Worm (Caenorhabditis elegans): ENCODE data around the gene gpa-9.

The gpa-9 gene

ce11 chrV:12649213-12649612 lies at the start of gene gpa-9:
gpa-9 (minus strand) TSS chrV:12649313.
- TF ChIP-seq ceh-20 (GFP tag; IDR thresholded peaks at IDR 0.05), result no peak
- TF ChIP-seq nhr-77 (tag; optimal IDR thresholded peaks at IDR 0.05), result no peak
- no peak for TF ChIP-seq hlh-30 (tag; optimal IDR thresholded peaks at IDR 0.05; ENCODE audit: insufficient read depth)
- no peak for TF ChIP-seq sdz-12 (GFP tag; optimal IDR thresholded peaks at IDR 0.05)
- no peak for TF ChIP-seq T20F7.1 (GFP tag; optimal IDR thresholded peaks at IDR 0.05)
- TF ChIP-seq fos-1 (tag; optimal IDR thresholded peaks at IDR 0.05), result no peak
- no peak for TF ChIP-seq nhr-25 (tag; optimal IDR thresholded peaks at IDR 0.05; ENCODE audit: borderline replicate concordance, insufficient read depth)
- no peak for TF ChIP-seq daf-19 (GFP tag; conservative IDR thresholded peaks at IDR 0.05)
- no peak for TF ChIP-seq aha-1 (tag)
- TF ChIP-seq nhr-6 (tag; optimal IDR thresholded peaks at IDR 0.05), result no peak
- no peak for TF ChIP-seq egl-27 (tag; optimal IDR thresholded peaks at IDR 0.05)
- no peak for TF ChIP-seq lir-3 (tag; optimal IDR thresholded peaks at IDR 0.05)
- TF ChIP-seq unc-62 (GFP tag; optimal IDR thresholded peaks at IDR 0.05 in 1 of 2), result no peak
- TF ChIP-seq unc-62 (tag; optimal IDR thresholded peaks at IDR 0.05), result no peak
- TF ChIP-seq ces-1 (GFP tag; optimal IDR thresholded peaks at IDR 0.05), result no peak
- no peak for TF ChIP-seq nhr-11 (tag; optimal IDR thresholded peaks at IDR 0.05)
- TF ChIP-seq skn-1 (tag; optimal IDR thresholded peaks at IDR 0.05), result no peak

- TF ChIP-seq lin-39 (tag; optimal IDR thresholded peaks at IDR 0.05) (no peak), rbr-2 (tag; optimal IDR thresholded peaks at IDR 0.05) (peak; percentile 0), T26A8.4 (GFP tag; IDR thresholded peaks at IDR 0.05) (no peak), mdt-29 (GFP tag; IDR thresholded peaks at IDR 0.05) (no peak), nhr-6 (tag; optimal IDR thresholded peaks at IDR 0.05) (peak; percentile 30), T20F7.1 (GFP tag; optimal IDR thresholded peaks at IDR 0.05) (peak; percentile 38), lin-38 (GFP tag; IDR thresholded peaks at IDR 0.05) (peak; percentile 49), lsy-2 (tag; optimal IDR thresholded peaks at IDR 0.05) (peak in 1 of 2 experiments; percentile 47), nhr-11 (tag; optimal IDR thresholded peaks at IDR 0.05) (peak; percentile 52), daf-16 (GFP tag; optimal IDR thresholded peaks at IDR 0.05) (no peak), daf-16 (tag; optimal IDR thresholded peaks at IDR 0.05) (peak; percentile 39), hlh-30 (tag; optimal IDR thresholded peaks at IDR 0.05; ENCODE audit: insufficient read depth) (peak; percentile 74)
Observed at ce11 chrV:12697364-12697901, 48.3 kb upstream of the gpa-9 start, which contains the start of gene istr-1. istr-1 (plus strand) TSS chrV:12697858.

DNA sequence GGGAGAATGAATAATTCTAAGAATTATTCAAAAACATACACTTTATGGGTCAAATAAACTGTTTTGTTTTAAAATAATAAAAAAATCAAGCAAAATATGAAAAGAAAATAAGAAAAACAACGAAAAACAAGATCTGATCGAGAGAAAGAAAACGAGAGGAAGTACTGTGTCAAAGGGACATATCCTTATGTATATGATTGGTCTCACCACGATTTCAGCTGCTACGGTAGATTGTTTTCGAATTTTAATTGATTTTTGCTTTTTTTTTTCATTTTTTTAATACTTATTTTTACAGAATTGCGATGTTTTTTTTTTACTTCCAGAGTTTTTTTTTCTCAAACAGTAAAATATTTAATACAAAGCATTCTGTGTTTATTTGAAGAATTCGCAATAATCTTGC lies 47.7 kb upstream of the gpa-9 start:
- TF ChIP-seq ceh-32 (tag; optimal IDR thresholded peaks at IDR 0.05; ENCODE audit: poor library complexity) (no peak), dmd-8 (GFP tag; IDR thresholded peaks at IDR 0.05) (no peak), sdz-12 (GFP tag; optimal IDR thresholded peaks at IDR 0.05) (no peak), php-3 (GFP tag; IDR thresholded peaks at IDR 0.05) (no peak), jun-1 (tag; optimal IDR thresholded peaks at IDR 0.05) (no peak), nhr-11 (tag; optimal IDR thresholded peaks at IDR 0.05) (no peak), egl-27 (tag; optimal IDR thresholded peaks at IDR 0.05) (no peak), snpc-1.2 (GFP tag; IDR thresholded peaks at IDR 0.05) (no peak), D1046.2 (GFP tag; IDR thresholded peaks at IDR 0.05) (no peak), duxl-1 (tag; optimal IDR thresholded peaks at IDR 0.05; ENCODE audit: poor library complexity) (no peak), nhr-102 (tag; optimal IDR thresholded peaks at IDR 0.05) (no peak), R02D3.7 (tag; optimal IDR thresholded peaks at IDR 0.05) (no peak), unc-39 (tag; optimal IDR thresholded peaks at IDR 0.05) (no peak), zfp-3 (GFP tag; conservative IDR thresholded peaks at IDR 0.05) (no peak), dpl-1 (GFP tag; optimal IDR thresholded peaks at IDR 0.05) (no peak), vab-7 (GFP tag; IDR thresholded peaks at IDR 0.05) (no peak)

Data from whole organism, L4 larva.